Worm (Caenorhabditis elegans): ENCODE measurements around the gene C35D10.12.

Gene C35D10.12

DNA sequence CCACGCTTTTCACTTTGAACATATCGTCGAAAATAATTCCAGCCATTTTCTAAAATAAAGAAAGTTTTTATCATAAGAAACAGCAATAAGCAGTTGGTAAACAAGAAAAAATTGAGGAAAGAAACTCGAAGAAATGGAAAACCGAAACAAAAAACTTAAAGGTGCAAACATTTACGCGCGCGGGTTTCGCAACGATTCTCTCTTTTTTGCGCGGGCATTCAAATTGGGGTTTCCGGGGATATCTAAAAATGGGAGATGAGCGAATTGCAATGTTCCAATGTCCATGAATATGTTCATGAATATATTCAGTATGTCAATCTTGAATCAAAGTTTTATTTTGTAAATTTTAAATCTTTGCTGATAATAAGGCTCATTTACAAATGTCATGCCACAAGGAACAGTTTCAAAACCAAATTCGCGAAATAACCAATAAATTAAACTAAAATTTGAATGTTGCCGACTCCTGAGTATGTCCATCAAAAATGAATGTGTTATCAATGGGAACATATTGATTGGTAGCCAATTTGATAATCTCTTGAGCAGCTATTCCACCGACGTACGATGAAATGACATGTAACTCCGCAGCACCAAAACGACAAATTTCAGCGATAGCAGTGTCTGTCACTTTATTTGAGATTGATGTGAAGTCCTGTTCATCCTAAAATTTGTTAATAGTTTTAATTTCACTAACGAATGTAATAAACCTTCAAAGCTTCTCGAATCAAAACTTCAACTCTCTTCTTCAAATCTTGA, 43.6 kb upstream of the C35D10.12 start, which contains the start of gene rpb-8:
Gene rpb-8 (minus strand): TSS at position 49 of the 753 bp plus-strand sequence.
- TF ChIP-seq elt-3 (tag; optimal IDR thresholded peaks at IDR 0.05), result no peak
- no peak for TF ChIP-seq ceh-16 (tag; optimal IDR thresholded peaks at IDR 0.05)
- TF ChIP-seq crh-2 (tag; optimal IDR thresholded peaks at IDR 0.05), result peak; percentile 45
- no peak for TF ChIP-seq zag-1 (tag; optimal IDR thresholded peaks at IDR 0.05)
- peak; percentile 46 for TF ChIP-seq lin-13 (GFP tag; optimal IDR thresholded peaks at IDR 0.05)
- TF ChIP-seq aly-2 (tag; optimal IDR thresholded peaks at IDR 0.05), result no peak
- TF ChIP-seq nhr-129 (tag; optimal IDR thresholded peaks at IDR 0.05), result peak; percentile 55
- TF ChIP-seq ztf-4 (tag; optimal IDR thresholded peaks at IDR 0.05), result no peak
- TF ChIP-seq ztf-1 (GFP tag; conservative IDR thresholded peaks at IDR 0.05), result no peak
- TF ChIP-seq nhr-12 (tag; optimal IDR thresholded peaks at IDR 0.05), result no peak
- TF ChIP-seq sma-3 (GFP tag; optimal IDR thresholded peaks at IDR 0.05), result peak; percentile 18
- TF ChIP-seq R02D3.7 (tag; optimal IDR thresholded peaks at IDR 0.05), result no peak
- TF ChIP-seq ama-1 (optimal IDR thresholded peaks at IDR 0.05), result peak; percentile 44
- TF ChIP-seq F13H6.1 (tag; optimal IDR thresholded peaks at IDR 0.05), result peak; percentile 29
- no peak for TF ChIP-seq ztf-11 (tag; optimal IDR thresholded peaks at IDR 0.05)
- no peak for TF ChIP-seq nhr-10 (tag; optimal IDR thresholded peaks at IDR 0.05)
- peak; percentile 29 for TF ChIP-seq fos-1 (tag; optimal IDR thresholded peaks at IDR 0.05)
- TF ChIP-seq lsy-2 (tag; optimal IDR thresholded peaks at IDR 0.05), result peak; percentile 14 to 75
- peak; percentile 64 for TF ChIP-seq C34F6.9 (tag; optimal IDR thresholded peaks at IDR 0.05)
- TF ChIP-seq nhr-21 (tag; optimal IDR thresholded peaks at IDR 0.05), result peak; percentile 3
- peak; percentile 1 for TF ChIP-seq lin-11 (tag; optimal IDR thresholded peaks at IDR 0.05)
- TF ChIP-seq egl-27 (tag; optimal IDR thresholded peaks at IDR 0.05), result no peak
- peak; percentile 90 for TF ChIP-seq unc-55 (GFP tag; optimal IDR thresholded peaks at IDR 0.05)
- TF ChIP-seq nhr-77 (tag; optimal IDR thresholded peaks at IDR 0.05), result no peak
- TF ChIP-seq nhr-6 (tag; optimal IDR thresholded peaks at IDR 0.05), result no peak
- TF ChIP-seq unc-39 (tag; optimal IDR thresholded peaks at IDR 0.05), result no peak
- TF ChIP-seq lin-39 (tag; optimal IDR thresholded peaks at IDR 0.05), result no peak
- no peak for TF ChIP-seq Y55F3AM.14 (GFP tag; optimal IDR thresholded peaks at IDR 0.05)
- TF ChIP-seq nhr-11 (tag; optimal IDR thresholded peaks at IDR 0.05), result no peak
- peak; percentile 18 for TF ChIP-seq blmp-1 (tag; optimal IDR thresholded peaks at IDR 0.05; ENCODE audit: insufficient read depth)
- TF ChIP-seq dmd-4 (tag; optimal IDR thresholded peaks at IDR 0.05), result no peak
- TF ChIP-seq ZK546.5 (tag; optimal IDR thresholded peaks at IDR 0.05), result no peak
- peak; percentile 13 for TF ChIP-seq snpc-4 (tag; optimal IDR thresholded peaks at IDR 0.05)
- peak; percentile 13 for TF ChIP-seq sma-9 (GFP tag; optimal IDR thresholded peaks at IDR 0.05)
- TF ChIP-seq sma-9 (tag; optimal IDR thresholded peaks at IDR 0.05), result no peak
- no peak for TF ChIP-seq nhr-23 (tag; optimal IDR thresholded peaks at IDR 0.05)
- no peak for TF ChIP-seq mdl-1 (tag; optimal IDR thresholded peaks at IDR 0.05)
- peak; percentile 89 for TF ChIP-seq gmeb-1 (tag; optimal IDR thresholded peaks at IDR 0.05)
- TF ChIP-seq alr-1 (tag; optimal IDR thresholded peaks at IDR 0.05), result no peak
- no peak for TF ChIP-seq elt-1 (tag; optimal IDR thresholded peaks at IDR 0.05)
- TF ChIP-seq mbf-1 (tag; optimal IDR thresholded peaks at IDR 0.05), result no peak
- TF ChIP-seq unc-62 (GFP tag; optimal IDR thresholded peaks at IDR 0.05), result no peak
- no peak for TF ChIP-seq mab-5 (tag; optimal IDR thresholded peaks at IDR 0.05)
- TF ChIP-seq ceh-82 (tag; optimal IDR thresholded peaks at IDR 0.05), result no peak
- no peak for TF ChIP-seq sem-4 (tag; optimal IDR thresholded peaks at IDR 0.05)
- no peak for TF ChIP-seq peb-1 (tag; optimal IDR thresholded peaks at IDR 0.05)
- TF ChIP-seq nhr-25 (tag; optimal IDR thresholded peaks at IDR 0.05), result peak; percentile 16
- no peak for TF ChIP-seq nhr-237 (tag; optimal IDR thresholded peaks at IDR 0.05)
- no peak for TF ChIP-seq skn-1 (tag; optimal IDR thresholded peaks at IDR 0.05)
